Fruit fly (Drosophila melanogaster) whole organism, pupa: ENCODE measurements around the gene Nnk.

ENCODE experiments used
- CG14655 ChIP-seq: fragments of 200-800 bp; sonication (Bioruptor generic); optimal IDR thresholded peaks from 3 replicates; lab custom pipeline; 2017; ENCODE audit warnings: mild to moderate bottlenecking, missing biosample characterization, missing genetic modification reagents, missing genetic modification characterization
- CG15710 ChIP-seq: fragments of 200-800 bp; sonication (Bioruptor generic); optimal IDR thresholded peaks from 2 replicates; lab custom pipeline; 2018; ENCODE audit warnings: missing biosample characterization, mild to moderate bottlenecking, missing genetic modification characterization, moderate library complexity
- CG34367 ChIP-seq: fragments of 200-800 bp; sonication (Bioruptor generic); optimal IDR thresholded peaks from 2 replicates; lab custom pipeline; 2018; ENCODE audit warnings: missing biosample characterization, mild to moderate bottlenecking, missing genetic modification characterization
- CG4496 ChIP-seq: fragments of 200-800 bp; sonication (Bioruptor generic); IDR thresholded peaks from 3 replicates; pipeline ENCODE4 v1.3.6; 2022; ENCODE audit warnings: missing biosample characterization, missing genetic modification characterization
- D1 ChIP-seq: fragments of 200-800 bp; sonication (Bioruptor generic); optimal IDR thresholded peaks from 2 replicates; lab custom pipeline; 2018; ENCODE audit warnings: missing biosample characterization, mild to moderate bottlenecking, missing genetic modification characterization, moderate library complexity
- fd96Ca ChIP-seq: fragments of 200-800 bp; sonication (Bioruptor generic); IDR thresholded peaks from 3 replicates; pipeline ENCODE4 v1.3.6; 2022; ENCODE audit warnings: missing biosample characterization, missing genetic modification characterization

dm6 chr3R:17811707-17812099 is 6.7 kb upstream of the Nnk start:
- no peak for TF ChIP-seq CG14655 (GFP tag; lab: Kevin White, UChicago)
- TF ChIP-seq CG34367 (tag; lab: Kevin White, UChicago) = no peak
- no peak for TF ChIP-seq CG4496
- no peak for TF ChIP-seq D1
- TF ChIP-seq CG15710 (tag; lab: Kevin White, UChicago) = no peak
- no peak for TF ChIP-seq fd96Ca (GFP tag; lab: Robert Waterston, UW)
